Worm (Caenorhabditis elegans): ENCODE measurements around the gene ape-1.

Gene ape-1

DNA sequence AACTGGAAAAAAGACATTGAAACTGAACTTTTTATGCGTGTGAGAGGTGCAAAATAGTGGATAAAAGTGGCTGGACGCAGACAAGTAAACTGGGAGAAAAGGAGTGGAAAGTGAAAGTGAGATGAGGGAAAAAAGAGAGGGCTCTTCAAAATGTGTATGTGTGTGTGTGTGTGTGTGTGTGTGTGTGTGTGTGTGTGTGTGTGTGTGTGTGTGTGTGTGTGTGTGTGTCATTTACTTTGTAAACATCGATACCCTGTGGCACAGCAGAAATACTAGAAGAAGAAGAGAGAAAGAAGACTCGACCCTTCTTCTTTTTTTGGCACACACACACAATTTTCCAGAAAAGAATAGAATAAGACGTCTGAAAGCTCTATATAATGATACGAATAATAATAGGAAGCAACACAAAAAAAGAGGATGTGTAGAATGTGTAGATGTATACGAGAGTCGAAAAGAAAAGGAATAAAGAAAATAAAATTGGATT is 37.1 kb upstream of the ape-1 start:
- TF ChIP-seq lsy-2 (tag; optimal IDR thresholded peaks at IDR 0.05) (no peak), unc-39 (tag; optimal IDR thresholded peaks at IDR 0.05) (no peak), M03D4.4 (tag; optimal IDR thresholded peaks at IDR 0.05) (peak; percentile 53), ces-1 (GFP tag; optimal IDR thresholded peaks at IDR 0.05) (peak; percentile 70), ceh-83 (GFP tag; optimal IDR thresholded peaks at IDR 0.05) (peak; percentile 32), unc-120 (tag; optimal IDR thresholded peaks at IDR 0.05; ENCODE audit: poor library complexity, severe bottlenecking) (peak; percentile 13), drap-1 (GFP tag; optimal IDR thresholded peaks at IDR 0.05) (peak; percentile 23), pha-4 (tag; optimal IDR thresholded peaks at IDR 0.05) (peak; percentile 34), sptf-1 (tag; optimal IDR thresholded peaks at IDR 0.05) (peak; percentile 41), mls-2 (tag; optimal IDR thresholded peaks at IDR 0.05) (peak; percentile 24)

- TF ChIP-seq blmp-1 (tag; optimal IDR thresholded peaks at IDR 0.05) (no peak), nhr-2 (tag; optimal IDR thresholded peaks at IDR 0.05) (no peak), mls-2 (tag; optimal IDR thresholded peaks at IDR 0.05) (peak; percentile 57), unc-39 (tag; optimal IDR thresholded peaks at IDR 0.05) (no peak), unc-120 (tag; optimal IDR thresholded peaks at IDR 0.05; ENCODE audit: poor library complexity, severe bottlenecking) (peak; percentile 48), mep-1 (tag; optimal IDR thresholded peaks at IDR 0.05) (peak; percentile 0), sptf-1 (tag; optimal IDR thresholded peaks at IDR 0.05) (no peak), mab-5 (tag; optimal IDR thresholded peaks at IDR 0.05) (no peak), nhr-237 (tag; optimal IDR thresholded peaks at IDR 0.05) (no peak), ces-1 (GFP tag; optimal IDR thresholded peaks at IDR 0.05) (peak; percentile 96), drap-1 (GFP tag; optimal IDR thresholded peaks at IDR 0.05) (peak; percentile 38), M03D4.4 (tag; optimal IDR thresholded peaks at IDR 0.05) (no peak), elt-1 (tag; optimal IDR thresholded peaks at IDR 0.05; ENCODE audit: borderline replicate concordance, insufficient read depth) (no peak)
Measured at ce11 chrV:11641298-11641787, 34.4 kb upstream of the ape-1 start.

- no peak for TF ChIP-seq ham-2 (GFP tag; optimal IDR thresholded peaks at IDR 0.05)
- no peak for TF ChIP-seq blmp-1 (tag; optimal IDR thresholded peaks at IDR 0.05)
- TF ChIP-seq nhr-12 (tag; optimal IDR thresholded peaks at IDR 0.05): no peak
- TF ChIP-seq ceh-43 (GFP tag; optimal IDR thresholded peaks at IDR 0.05): no peak
- TF ChIP-seq flh-1 (GFP tag; optimal IDR thresholded peaks at IDR 0.05): no peak
- TF ChIP-seq zip-8 (tag; optimal IDR thresholded peaks at IDR 0.05): no peak
- no peak for TF ChIP-seq ztf-11 (tag; optimal IDR thresholded peaks at IDR 0.05)
- TF ChIP-seq elt-3 (tag; optimal IDR thresholded peaks at IDR 0.05): no peak
- TF ChIP-seq mls-2 (tag; optimal IDR thresholded peaks at IDR 0.05): no peak
- peak; percentile 55 for TF ChIP-seq ces-1 (GFP tag; optimal IDR thresholded peaks at IDR 0.05)
- no peak for TF ChIP-seq unc-120 (tag; optimal IDR thresholded peaks at IDR 0.05; ENCODE audit: poor library complexity, severe bottlenecking)
- TF ChIP-seq lsy-2 (tag; optimal IDR thresholded peaks at IDR 0.05): peak; percentile 51
- no peak for TF ChIP-seq nhr-28 (tag; optimal IDR thresholded peaks at IDR 0.05)
- peak; percentile 57 for TF ChIP-seq hlh-1 (tag; optimal IDR thresholded peaks at IDR 0.05)
- peak; percentile 14 for TF ChIP-seq lin-13 (tag; optimal IDR thresholded peaks at IDR 0.05)
- no peak for TF ChIP-seq lin-32 (GFP tag; optimal IDR thresholded peaks at IDR 0.05)
- TF ChIP-seq tbx-8 (GFP tag; optimal IDR thresholded peaks at IDR 0.05): no peak
- peak; percentile 76 for TF ChIP-seq ceh-39 (tag; optimal IDR thresholded peaks at IDR 0.05)
- no peak for TF ChIP-seq unc-39 (tag; optimal IDR thresholded peaks at IDR 0.05)
- TF ChIP-seq sem-2 (GFP tag; optimal IDR thresholded peaks at IDR 0.05): no peak
- peak; percentile 26 for TF ChIP-seq nhr-2 (tag; optimal IDR thresholded peaks at IDR 0.05)
- TF ChIP-seq nhr-237 (tag; optimal IDR thresholded peaks at IDR 0.05): peak; percentile 30
- TF ChIP-seq ceh-83 (GFP tag; optimal IDR thresholded peaks at IDR 0.05): no peak
- no peak for TF ChIP-seq drap-1 (GFP tag; optimal IDR thresholded peaks at IDR 0.05)
- no peak for TF ChIP-seq snpc-4 (tag; optimal IDR thresholded peaks at IDR 0.05)
- no peak for TF ChIP-seq mab-5 (tag; optimal IDR thresholded peaks at IDR 0.05)
- TF ChIP-seq M03D4.4 (tag; optimal IDR thresholded peaks at IDR 0.05): no peak
- TF ChIP-seq bed-3 (GFP tag; optimal IDR thresholded peaks at IDR 0.05): no peak
- TF ChIP-seq cnd-1 (tag; optimal IDR thresholded peaks at IDR 0.05): no peak
- peak; percentile 83 for TF ChIP-seq mep-1 (tag; optimal IDR thresholded peaks at IDR 0.05)
- no peak for TF ChIP-seq nhr-76 (tag; optimal IDR thresholded peaks at IDR 0.05)
- no peak for TF ChIP-seq elt-1 (tag; optimal IDR thresholded peaks at IDR 0.05; ENCODE audit: borderline replicate concordance, insufficient read depth)
- no peak for TF ChIP-seq unc-62 (GFP tag; optimal IDR thresholded peaks at IDR 0.05)
- TF ChIP-seq pha-4 (tag; optimal IDR thresholded peaks at IDR 0.05): no peak
- TF ChIP-seq sptf-1 (tag; optimal IDR thresholded peaks at IDR 0.05): no peak
Measured at ce11 chrV:11644166-11644565, 31.6 kb upstream of the ape-1 start, which contains the start of gene bir-1. bir-1 (plus strand) TSS chrV:11644477.
